Worm (Caenorhabditis elegans) whole organism, L2 larva: ENCODE results near the gene rpn-6.2.

Experiments
- aly-2 ChIP-seq: fragments of 150-350 bp; optimal IDR thresholded peaks from 2 replicates; lab custom pipeline; 2014; ENCODE audit warnings: missing biosample characterization, missing genetic modification characterization
- ama-1 ChIP-seq: fragments of 150-350 bp; optimal IDR thresholded peaks from 2 replicates; lab custom pipeline; 2018; ENCODE audit warnings: inconsistent platforms
- egl-27 ChIP-seq: sonication (generic microtip); optimal IDR thresholded peaks from 3 replicates; lab custom pipeline; 2017; ENCODE audit warnings: missing biosample characterization, missing genetic modification reagents, missing genetic modification characterization
- elt-1 ChIP-seq: fragments of 150-350 bp; optimal IDR thresholded peaks from 2 replicates; lab custom pipeline; 2014; ENCODE audit warnings: missing biosample characterization, missing genetic modification characterization
- lin-13 ChIP-seq: fragments of 150-350 bp; optimal IDR thresholded peaks from 2 replicates; lab custom pipeline; 2014; ENCODE audit warnings: missing biosample characterization, missing genetic modification reagents, missing genetic modification characterization
- nhr-10 ChIP-seq: sonication (generic microtip); optimal IDR thresholded peaks from 2 replicates; lab custom pipeline; 2017; ENCODE audit warnings: missing biosample characterization, missing genetic modification characterization
- nhr-12 ChIP-seq: fragments of 150-350 bp; optimal IDR thresholded peaks from 2 replicates; lab custom pipeline; 2014; ENCODE audit warnings: missing biosample characterization, missing genetic modification characterization
- nhr-129 ChIP-seq: fragments of 150-350 bp; optimal IDR thresholded peaks from 2 replicates; lab custom pipeline; 2014; ENCODE audit warnings: missing biosample characterization, missing genetic modification characterization
- sma-9 ChIP-seq, 2 experiments: fragments of 150-350 bp in 1 of 2; sonication (generic microtip) in 1 of 2; optimal IDR thresholded peaks; 2 replicates each; lab custom pipeline; 2014 to 2016; ENCODE audit warnings: missing genetic modification characterization in 2 of 2, mild to moderate bottlenecking in 1 of 2, missing biosample characterization in 1 of 2, missing compliant biosample characterization in 1 of 2, missing genetic modification reagents in 1 of 2, moderate library complexity in 1 of 2
- snpc-4 ChIP-seq: fragments of 150-350 bp; optimal IDR thresholded peaks from 2 replicates; lab custom pipeline; 2014; ENCODE audit warnings: missing biosample characterization, missing genetic modification characterization
- ztf-11 ChIP-seq: sonication (generic microtip); optimal IDR thresholded peaks from 2 replicates; lab custom pipeline; 2017; ENCODE audit warnings: missing biosample characterization, missing genetic modification characterization

DNA sequence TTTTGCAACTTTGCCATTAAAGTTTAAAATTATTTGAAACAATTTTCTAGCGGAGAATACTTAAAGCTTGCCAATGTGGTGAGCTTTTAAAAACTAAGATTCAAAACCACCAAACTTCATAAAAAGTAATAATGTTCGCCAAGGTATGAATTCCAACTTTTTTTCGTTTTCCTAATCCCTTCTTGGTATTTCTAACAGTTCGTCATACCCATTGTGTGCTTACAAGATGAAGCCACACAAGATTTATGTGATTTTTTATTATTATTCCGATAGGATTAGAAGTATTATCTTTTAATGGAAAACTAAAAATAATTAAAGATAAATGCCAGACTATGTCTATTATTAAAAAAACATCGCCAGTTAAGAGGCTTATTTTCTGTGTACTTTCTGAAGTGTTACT is 13.7 kb downstream of the rpn-6.2 start:
- TF ChIP-seq lin-13 (GFP tag; lab: Kevin White, UChicago) (no peak), nhr-12 (tag; lab: Kevin White, UChicago) (no peak), egl-27 (tag; lab: Kevin White, UChicago) (no peak), sma-9 (GFP tag; optimal IDR thresholded peaks at IDR 0.05; lab: Kevin White, UChicago) (no peak), sma-9 (tag; optimal IDR thresholded peaks at IDR 0.05; lab: Kevin White, UChicago) (no peak), ama-1 (lab: Kevin White, UChicago) (no peak), snpc-4 (tag; lab: Kevin White, UChicago) (no peak), aly-2 (tag; lab: Kevin White, UChicago) (no peak), nhr-129 (no peak), nhr-10 (tag; lab: Kevin White, UChicago) (no peak), ztf-11 (tag; lab: Kevin White, UChicago) (no peak), elt-1 (tag; lab: Kevin White, UChicago) (no peak)
